Worm (Caenorhabditis elegans) whole organism, L3 larva: ENCODE measurements around the gene fbxa-96.
A peak's percentile ranks its signal among the peaks of the same experiment; 100 is the strongest.

ENCODE experiments used
- R02D3.7 ChIP-seq: fragments of 150-350 bp; optimal IDR thresholded peaks from 2 replicates; lab custom pipeline; 2014; ENCODE audit warnings: missing biosample characterization, missing genetic modification characterization
- ama-1 ChIP-seq: fragments of 150-350 bp; optimal IDR thresholded peaks from 2 replicates; lab custom pipeline; 2018
- ceh-9 ChIP-seq: sonication (generic microtip); optimal IDR thresholded peaks from 2 replicates; lab custom pipeline; 2018; ENCODE audit warnings: missing biosample characterization, missing genetic modification characterization
- egl-27 ChIP-seq: sonication (generic microtip); optimal IDR thresholded peaks from 4 replicates; lab custom pipeline; 2017; ENCODE audit warnings: missing biosample characterization, missing genetic modification reagents, missing genetic modification characterization
- elt-1 ChIP-seq: fragments of 150-350 bp; optimal IDR thresholded peaks from 2 replicates; lab custom pipeline; 2014; ENCODE audit warnings: missing biosample characterization, missing genetic modification characterization
- elt-2 ChIP-seq: sonication (generic microtip); optimal IDR thresholded peaks from 2 replicates; lab custom pipeline; 2016; ENCODE audit warnings: missing genetic modification reagents, mild to moderate bottlenecking, missing genetic modification characterization, missing compliant biosample characterization
- elt-3 ChIP-seq, 3 experiments: fragments of 150-350 bp in 1 of 3; sonication (generic microtip) in 2 of 3; optimal IDR thresholded peaks; 2 replicates in 2 of 3; 4 replicates in 1 of 3; lab custom pipeline; 2014 to 2017; ENCODE audit warnings: missing biosample characterization in 3 of 3, missing genetic modification characterization in 3 of 3
- lin-15B ChIP-seq: fragments of 150-350 bp; optimal IDR thresholded peaks from 2 replicates; lab custom pipeline; 2014; ENCODE audit warnings: missing biosample characterization, missing genetic modification characterization
- mdl-1 ChIP-seq: fragments of 150-350 bp; optimal IDR thresholded peaks from 2 replicates; lab custom pipeline; 2014; ENCODE audit warnings: missing biosample characterization, missing genetic modification characterization
- nhr-237 ChIP-seq: fragments of 150-350 bp; optimal IDR thresholded peaks from 2 replicates; lab custom pipeline; 2014; ENCODE audit warnings: missing biosample characterization, missing genetic modification characterization
- nhr-67 ChIP-seq: fragments of 150-350 bp; optimal IDR thresholded peaks from 2 replicates; lab custom pipeline; 2014; ENCODE audit warnings: missing biosample characterization, missing genetic modification characterization
- snpc-4 ChIP-seq: fragments of 150-350 bp; optimal IDR thresholded peaks from 2 replicates; lab custom pipeline; 2014; ENCODE audit warnings: missing biosample characterization, missing genetic modification characterization
- ztf-4 ChIP-seq: fragments of 150-350 bp; optimal IDR thresholded peaks from 2 replicates; lab custom pipeline; 2014; ENCODE audit warnings: missing biosample characterization, missing genetic modification characterization

DNA sequence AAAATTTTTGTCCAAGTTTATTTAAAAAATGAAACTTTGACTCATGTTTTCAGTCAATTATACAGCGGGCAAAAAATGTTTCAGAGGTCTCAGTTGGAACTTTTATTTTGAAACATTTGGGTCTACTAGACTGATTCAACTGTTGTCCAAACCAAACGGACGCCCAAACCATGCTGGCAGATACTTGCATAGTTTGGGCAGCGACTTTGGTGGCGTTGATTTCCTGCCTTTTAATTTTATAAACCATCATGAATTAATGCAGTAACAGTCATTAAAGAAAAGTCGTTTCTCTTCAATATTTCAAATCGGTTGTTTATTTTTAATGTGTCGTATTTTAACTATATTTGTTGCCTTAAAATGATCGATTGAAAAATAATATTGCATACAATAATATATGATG, 23.9 kb downstream of the fbxa-96 start:
- TF ChIP-seq egl-27 = no peak
- TF ChIP-seq elt-1 = no peak
- peak; percentile 18 for TF ChIP-seq ama-1 (lab: Kevin White, UChicago)
- no peak for TF ChIP-seq nhr-237 (tag; lab: Kevin White, UChicago)
- TF ChIP-seq lin-15B (tag; lab: Kevin White, UChicago) = no peak
- no peak for TF ChIP-seq R02D3.7 (tag; lab: Kevin White, UChicago)
- no peak for TF ChIP-seq nhr-67 (tag; lab: Kevin White, UChicago)
- no peak for TF ChIP-seq ztf-4 (tag; lab: Kevin White, UChicago)
- TF ChIP-seq ceh-9 (tag; lab: Kevin White, UChicago) = no peak
- no peak for TF ChIP-seq snpc-4 (tag; lab: Kevin White, UChicago)
- TF ChIP-seq elt-2 (tag; lab: Kevin White, UChicago) = no peak
- TF ChIP-seq mdl-1 (tag; lab: Kevin White, UChicago) = no peak
- no peak for TF ChIP-seq elt-3 (tag; optimal IDR thresholded peaks at IDR 0.05; lab: Kevin White, UChicago)
